Worm (Caenorhabditis elegans) whole organism, young adult: ENCODE results near the gene M28.9.

Experiments used
- B0261.1 ChIP-seq: sonication (generic microtip); optimal IDR thresholded peaks from 2 replicates; lab custom pipeline; 2016; ENCODE audit warnings: mild to moderate bottlenecking, missing genetic modification characterization, moderate library complexity, missing compliant biosample characterization
- D2030.7 ChIP-seq: fragments of 200-800 bp; sonication (Bioruptor generic); IDR thresholded peaks from 2 replicates; pipeline ENCODE4 v1.3.6; 2022; ENCODE audit warnings: missing genetic modification reagents, missing genetic modification characterization, missing compliant biosample characterization
- nfyb-1 ChIP-seq: fragments of 200-800 bp; sonication (Bioruptor generic); IDR thresholded peaks from 2 replicates; pipeline ENCODE4 v1.3.6; 2022; ENCODE audit warnings: missing genetic modification reagents, missing genetic modification characterization, missing compliant biosample characterization
- pbrm-1 ChIP-seq: fragments of 200-800 bp; sonication (Bioruptor generic); IDR thresholded peaks from 2 replicates; pipeline ENCODE4 v1.3.6; 2022; ENCODE audit warnings: missing genetic modification reagents, missing genetic modification characterization, missing compliant biosample characterization
- ztf-3 ChIP-seq: fragments of 200-800 bp; sonication (Bioruptor generic); optimal IDR thresholded peaks from 2 replicates; lab custom pipeline; 2018; ENCODE audit warnings: mild to moderate bottlenecking, missing genetic modification characterization, missing compliant biosample characterization

DNA sequence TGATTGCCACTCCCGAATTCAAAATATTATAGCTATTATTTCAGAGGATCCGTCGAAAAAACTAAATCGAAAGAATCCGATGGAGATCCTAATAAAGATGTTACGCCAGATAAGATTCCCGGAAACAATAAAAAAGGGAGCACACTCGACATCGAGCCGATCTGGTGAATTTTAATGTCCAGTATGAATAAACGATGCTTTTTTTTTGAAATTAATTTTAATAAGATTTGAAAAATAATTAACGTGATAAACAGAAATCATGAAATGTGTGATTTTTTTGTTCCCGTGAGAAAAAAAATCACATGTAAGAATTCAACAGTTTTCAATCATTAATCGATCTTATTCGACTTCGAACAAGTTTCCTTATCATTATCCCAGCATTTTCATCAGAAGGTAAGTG lies at the start of gene M28.9:
- TF ChIP-seq nfyb-1 (no peak), D2030.7 (GFP tag; lab: Robert Waterston, UW) (no peak), ztf-3 (GFP tag; lab: Kevin White, UChicago) (no peak), pbrm-1 (GFP tag; lab: Robert Waterston, UW) (no peak), B0261.1 (tag; lab: Kevin White, UChicago) (no peak)
